Worm (Caenorhabditis elegans) whole organism, L1 larva: ENCODE results near the gene txt-10.

Experiments used
- C16A3.4 ChIP-seq: fragments of 150-350 bp; optimal IDR thresholded peaks from 2 replicates; lab custom pipeline; 2014; ENCODE audit warnings: missing biosample characterization, missing genetic modification characterization
- F16B12.6 ChIP-seq: fragments of 150-350 bp; optimal IDR thresholded peaks from 2 replicates; lab custom pipeline; 2014; ENCODE audit warnings: missing biosample characterization, missing genetic modification characterization
- Y116A8C.19 ChIP-seq: sonication (generic microtip); optimal IDR thresholded peaks from 2 replicates; lab custom pipeline; 2016; ENCODE audit warnings: missing compliant biosample characterization, missing genetic modification characterization, borderline replicate concordance
- ama-1 ChIP-seq: fragments of 150-350 bp; optimal IDR thresholded peaks from 2 replicates; lab custom pipeline; 2014
- blmp-1 ChIP-seq: fragments of 150-350 bp; optimal IDR thresholded peaks from 2 replicates; lab custom pipeline; 2014; ENCODE audit warnings: missing biosample characterization, missing genetic modification characterization
- ceh-88 ChIP-seq: fragments of 200-800 bp; sonication (Bioruptor generic); IDR thresholded peaks from 2 replicates; pipeline ENCODE4 v1.3.6; 2022; ENCODE audit warnings: missing genetic modification characterization, missing compliant biosample characterization
- ceh-90 ChIP-seq: sonication (generic microtip); optimal IDR thresholded peaks from 2 replicates; lab custom pipeline; 2016; ENCODE audit warnings: missing genetic modification characterization, missing compliant biosample characterization
- dpl-1 ChIP-seq, 3 experiments: fragments of 150-350 bp in 2 of 3; sonication (generic microtip) in 1 of 3; optimal IDR thresholded peaks; 2 replicates each; lab custom pipeline; 2014 to 2017; ENCODE audit warnings: missing biosample characterization in 3 of 3, missing genetic modification characterization in 3 of 3, missing genetic modification reagents in 3 of 3
- dsc-1 ChIP-seq: sonication (generic microtip); optimal IDR thresholded peaks from 2 replicates; lab custom pipeline; 2016; ENCODE audit warnings: mild to moderate bottlenecking, missing genetic modification characterization, missing compliant biosample characterization
- efl-3 ChIP-seq: fragments of 200-800 bp; sonication (Bioruptor generic); optimal IDR thresholded peaks from 2 replicates; lab custom pipeline; 2018; ENCODE audit warnings: mild to moderate bottlenecking, missing genetic modification characterization, missing compliant biosample characterization
- elt-2 ChIP-seq: sonication (generic microtip); optimal IDR thresholded peaks from 2 replicates; lab custom pipeline; 2016; ENCODE audit warnings: missing genetic modification characterization, mild to moderate bottlenecking, inconsistent platforms, missing compliant biosample characterization, missing genetic modification reagents
- elt-3 ChIP-seq, 6 experiments: fragments of 150-350 bp in 1 of 6; sonication (generic microtip); optimal IDR thresholded peaks; 2 replicates each; lab custom pipeline; 2017 to 2018; ENCODE audit warnings: missing biosample characterization in 6 of 6, missing genetic modification characterization in 6 of 6, inconsistent platforms in 1 of 6
- fkh-8 ChIP-seq: sonication (generic microtip); optimal IDR thresholded peaks from 2 replicates; lab custom pipeline; 2016; ENCODE audit warnings: mild to moderate bottlenecking, missing genetic modification characterization, missing compliant biosample characterization
- grh-1 ChIP-seq: fragments of 200-800 bp; sonication (Bioruptor generic); IDR thresholded peaks from 2 replicates; pipeline ENCODE4 v1.3.6; 2022; ENCODE audit warnings: missing genetic modification reagents, missing genetic modification characterization, missing compliant biosample characterization
- hlh-4 ChIP-seq: sonication (generic microtip); optimal IDR thresholded peaks from 2 replicates; lab custom pipeline; 2016; ENCODE audit warnings: mild to moderate bottlenecking, missing genetic modification characterization, missing compliant biosample characterization
- jun-1 ChIP-seq: fragments of 150-350 bp; optimal IDR thresholded peaks from 2 replicates; lab custom pipeline; 2014; ENCODE audit warnings: missing biosample characterization, missing genetic modification reagents, missing genetic modification characterization
- lin-14 ChIP-seq: fragments of 200-800 bp; sonication (Bioruptor generic); optimal IDR thresholded peaks from 2 replicates; lab custom pipeline; 2018; ENCODE audit warnings: mild to moderate bottlenecking, missing genetic modification characterization, moderate library complexity, missing compliant biosample characterization
- lin-15B ChIP-seq: fragments of 150-350 bp; sonication (generic microtip); optimal IDR thresholded peaks from 3 replicates; lab custom pipeline; 2014; ENCODE audit warnings: missing biosample characterization, missing genetic modification characterization
- lin-35 ChIP-seq, 2 experiments: fragments of 150-350 bp; optimal IDR thresholded peaks; 2 replicates each; lab custom pipeline; 2014; ENCODE audit warnings: missing biosample characterization in 2 of 2, missing genetic modification characterization in 2 of 2, missing genetic modification reagents in 2 of 2
- lsy-2 ChIP-seq, 2 experiments: fragments of 150-350 bp; optimal IDR thresholded peaks; 2 replicates each; lab custom pipeline; 2014; ENCODE audit warnings: missing biosample characterization in 2 of 2, missing genetic modification characterization in 2 of 2
- mab-9 ChIP-seq: fragments of 200-800 bp; sonication (Bioruptor generic); IDR thresholded peaks from 2 replicates; pipeline ENCODE4 v1.3.6; 2022; ENCODE audit warnings: missing genetic modification reagents, missing genetic modification characterization, missing compliant biosample characterization
- mdl-1 ChIP-seq, 2 experiments: fragments of 150-350 bp; optimal IDR thresholded peaks; 2 replicates each; lab custom pipeline; 2014 to 2017; ENCODE audit warnings: missing biosample characterization in 2 of 2, missing genetic modification characterization in 2 of 2, inconsistent platforms in 1 of 2
- mep-1 ChIP-seq: fragments of 150-350 bp; optimal IDR thresholded peaks from 2 replicates; lab custom pipeline; 2014; ENCODE audit warnings: missing biosample characterization, missing genetic modification characterization
- nhr-20 ChIP-seq: sonication (generic microtip); optimal IDR thresholded peaks from 2 replicates; lab custom pipeline; 2016; ENCODE audit warnings: mild to moderate bottlenecking, missing genetic modification characterization, missing compliant biosample characterization
- nhr-237 ChIP-seq: fragments of 150-350 bp; optimal IDR thresholded peaks from 2 replicates; lab custom pipeline; 2014; ENCODE audit warnings: missing biosample characterization, missing genetic modification characterization
- nhr-47 ChIP-seq: sonication (generic microtip); optimal IDR thresholded peaks from 2 replicates; lab custom pipeline; 2016; ENCODE audit warnings: mild to moderate bottlenecking, missing genetic modification characterization, moderate library complexity, missing compliant biosample characterization
- nhr-71 ChIP-seq: sonication (generic microtip); optimal IDR thresholded peaks from 2 replicates; lab custom pipeline; 2016; ENCODE audit warnings: mild to moderate bottlenecking, missing genetic modification characterization, moderate library complexity, missing compliant biosample characterization
- nhr-76 ChIP-seq: sonication (generic microtip); optimal IDR thresholded peaks from 2 replicates; lab custom pipeline; 2017; ENCODE audit warnings: missing biosample characterization, missing genetic modification characterization
- nhr-84 ChIP-seq: sonication (generic microtip); optimal IDR thresholded peaks from 2 replicates; lab custom pipeline; 2017; ENCODE audit warnings: missing biosample characterization, missing genetic modification characterization
- nhr-85 ChIP-seq: sonication (generic microtip); peaks from one replicate; lab custom pipeline; 2016; ENCODE audit warnings: missing genetic modification characterization, inconsistent platforms, missing compliant biosample characterization
- nhr-90 ChIP-seq: sonication (generic microtip); optimal IDR thresholded peaks from 2 replicates; lab custom pipeline; 2016; ENCODE audit warnings: mild to moderate bottlenecking, missing genetic modification characterization, missing compliant biosample characterization; ENCODE audit not compliant: poor library complexity
- pqm-1 ChIP-seq: sonication (generic microtip); optimal IDR thresholded peaks from 3 replicates; lab custom pipeline; 2017; ENCODE audit warnings: missing biosample characterization, missing genetic modification characterization
- rnt-1 ChIP-seq: sonication (generic microtip); optimal IDR thresholded peaks from 2 replicates; lab custom pipeline; 2016; ENCODE audit warnings: mild to moderate bottlenecking, missing genetic modification characterization, moderate library complexity, missing compliant biosample characterization
- skn-1 ChIP-seq: fragments of 150-350 bp; optimal IDR thresholded peaks from 2 replicates; lab custom pipeline; 2014; ENCODE audit warnings: missing biosample characterization, missing genetic modification characterization
- snpc-4 ChIP-seq: fragments of 150-350 bp; optimal IDR thresholded peaks from 2 replicates; lab custom pipeline; 2014; ENCODE audit warnings: missing biosample characterization, missing genetic modification characterization
- sox-4 ChIP-seq: sonication (generic microtip); optimal IDR thresholded peaks from 2 replicates; lab custom pipeline; 2016; ENCODE audit warnings: missing genetic modification characterization, missing compliant biosample characterization
- sptf-1 ChIP-seq: fragments of 150-350 bp; optimal IDR thresholded peaks from 2 replicates; lab custom pipeline; 2014; ENCODE audit warnings: missing biosample characterization, missing genetic modification characterization
- sup-37 ChIP-seq: fragments of 200-800 bp; sonication (Bioruptor generic); optimal IDR thresholded peaks from 2 replicates; lab custom pipeline; 2018; ENCODE audit warnings: mild to moderate bottlenecking, missing genetic modification characterization, missing compliant biosample characterization
- tlp-1 ChIP-seq: fragments of 150-350 bp; optimal IDR thresholded peaks from 2 replicates; lab custom pipeline; 2014; ENCODE audit warnings: missing biosample characterization, missing genetic modification characterization
- unc-30 ChIP-seq: sonication (generic microtip); optimal IDR thresholded peaks from 2 replicates; lab custom pipeline; 2017; ENCODE audit warnings: missing biosample characterization, missing genetic modification characterization
- unc-62 ChIP-seq: fragments of 150-350 bp; optimal IDR thresholded peaks from 2 replicates; lab custom pipeline; 2014; ENCODE audit warnings: missing biosample characterization, missing genetic modification reagents, missing genetic modification characterization
- unc-86 ChIP-seq: sonication (generic microtip); optimal IDR thresholded peaks from 2 replicates; lab custom pipeline; 2016; ENCODE audit warnings: missing genetic modification characterization, missing compliant biosample characterization
- unc-98 ChIP-seq: fragments of 200-800 bp; sonication (Bioruptor generic); IDR thresholded peaks from 2 replicates; pipeline ENCODE4 v1.3.6; 2022; ENCODE audit warnings: missing genetic modification characterization, missing compliant biosample characterization
- zip-4 ChIP-seq: fragments of 200-800 bp; sonication (Bioruptor generic); optimal IDR thresholded peaks from 2 replicates; lab custom pipeline; 2018; ENCODE audit warnings: mild to moderate bottlenecking, missing genetic modification characterization, moderate library complexity, missing compliant biosample characterization

txt-10 gene

ce11 chrV:10576319-10576718 is 43.7 kb upstream of the txt-10 start, which contains the start of gene vps-54:
Gene vps-54 (minus strand): TSS chrV:10576419.
- TF ChIP-seq unc-98 (GFP tag; lab: Robert Waterston, UW), result no peak
- no peak for TF ChIP-seq ceh-88
- TF ChIP-seq mep-1 (tag; lab: Kevin White, UChicago), result no peak
- no peak for TF ChIP-seq efl-3
- no peak for TF ChIP-seq dpl-1 (GFP tag; optimal IDR thresholded peaks at IDR 0.05; lab: Kevin White, UChicago)
- TF ChIP-seq nhr-90 (tag; lab: Kevin White, UChicago), result no peak
- no peak for TF ChIP-seq mdl-1 (tag; optimal IDR thresholded peaks at IDR 0.05; lab: Kevin White, UChicago)
- TF ChIP-seq jun-1 (tag; lab: Kevin White, UChicago), result no peak
- TF ChIP-seq nhr-20 (tag; lab: Kevin White, UChicago), result no peak
- no peak for TF ChIP-seq zip-4
- no peak for TF ChIP-seq fkh-8 (tag; lab: Kevin White, UChicago)
- no peak for TF ChIP-seq Y116A8C.19 (tag; lab: Kevin White, UChicago)
- TF ChIP-seq nhr-71 (tag; lab: Kevin White, UChicago), result no peak
- TF ChIP-seq elt-2, result no peak
- no peak for TF ChIP-seq nhr-237 (tag; lab: Kevin White, UChicago)
- TF ChIP-seq tlp-1 (tag; lab: Kevin White, UChicago), result no peak
- no peak for TF ChIP-seq pqm-1 (tag; lab: Kevin White, UChicago)
- no peak for TF ChIP-seq ama-1 (lab: Kevin White, UChicago)
- TF ChIP-seq sup-37 (GFP tag; lab: Kevin White, UChicago), result no peak

- TF ChIP-seq zip-4, result no peak
- peak; percentile 5 for TF ChIP-seq blmp-1
Observed at ce11 chrV:10574197-10574596, 41.6 kb upstream of the txt-10 start.

ce11 chrV:10572614-10573013 is 40.0 kb upstream of the txt-10 start, which contains the start of gene del-6:
Gene del-6 (plus strand): TSS chrV:10572914.
- TF ChIP-seq ceh-88 (no peak), F16B12.6 (tag; lab: Kevin White, UChicago) (no peak), mab-9 (GFP tag; lab: Robert Waterston, UW) (no peak), sptf-1 (no peak), sox-4 (tag; lab: Kevin White, UChicago) (no peak), ceh-90 (tag; lab: Kevin White, UChicago) (no peak), efl-3 (no peak), pqm-1 (tag; lab: Kevin White, UChicago) (no peak), unc-86 (tag; lab: Kevin White, UChicago) (no peak)
- TF ChIP-seq, all 84 proteins: peak for 0

DNA sequence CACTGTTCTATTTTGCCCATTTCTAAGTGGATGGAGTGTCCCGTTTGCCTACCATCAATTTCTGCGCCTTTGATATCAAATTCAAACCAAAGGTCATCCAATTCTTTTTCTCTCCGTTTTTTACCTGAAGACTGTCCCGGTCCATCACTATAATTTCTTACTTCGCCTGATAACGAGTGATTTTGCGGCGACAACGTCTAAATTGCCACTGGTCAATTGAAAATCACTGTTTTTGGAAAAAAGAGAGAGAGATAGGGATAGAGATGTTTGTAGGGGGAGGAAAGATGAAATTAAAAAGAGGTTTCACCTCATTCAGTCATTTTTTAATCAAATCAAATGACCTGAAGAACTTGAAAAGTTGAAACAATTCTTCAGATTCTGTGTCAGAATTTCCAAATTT is 38.9 kb upstream of the txt-10 start:
- TF ChIP-seq hlh-4 (tag; lab: Kevin White, UChicago), result no peak
- no peak for TF ChIP-seq nhr-84 (tag; lab: Kevin White, UChicago)
- peak; percentile 76 for TF ChIP-seq nhr-85 (tag; lab: Kevin White, UChicago)
- TF ChIP-seq elt-3 (tag; optimal IDR thresholded peaks at IDR 0.05; lab: Kevin White, UChicago), result peak in 2 of 6 experiments; percentile 44 to 65
- TF ChIP-seq grh-1 (GFP tag; lab: Robert Waterston, UW), result no peak
- TF ChIP-seq fkh-8 (tag; lab: Kevin White, UChicago), result no peak
- peak; percentile 59 for TF ChIP-seq lin-14 (GFP tag; lab: Kevin White, UChicago)
- no peak for TF ChIP-seq snpc-4 (tag; lab: Kevin White, UChicago)
- TF ChIP-seq tlp-1 (tag; lab: Kevin White, UChicago), result no peak
- TF ChIP-seq nhr-71 (tag; lab: Kevin White, UChicago), result no peak
- no peak for TF ChIP-seq nhr-90 (tag; lab: Kevin White, UChicago)
- TF ChIP-seq rnt-1, result no peak
- no peak for TF ChIP-seq C16A3.4 (tag; lab: Kevin White, UChicago)
- no peak for TF ChIP-seq lin-15B (tag; lab: Kevin White, UChicago)
- no peak for TF ChIP-seq dsc-1 (tag; lab: Kevin White, UChicago)
- no peak for TF ChIP-seq skn-1 (tag; lab: Kevin White, UChicago)
- TF ChIP-seq nhr-20 (tag; lab: Kevin White, UChicago), result peak; percentile 2
- no peak for TF ChIP-seq unc-62 (GFP tag; lab: Kevin White, UChicago)
- no peak for TF ChIP-seq unc-30 (tag; lab: Kevin White, UChicago)
- TF ChIP-seq mab-9 (GFP tag; lab: Robert Waterston, UW), result no peak
- TF ChIP-seq blmp-1, result peak; percentile 70
- peak in 1 of 2 experiments; percentile 18 for TF ChIP-seq lin-35 (GFP tag; optimal IDR thresholded peaks at IDR 0.05; lab: Kevin White, UChicago)
- peak in 1 of 2 experiments; percentile 2 for TF ChIP-seq lsy-2 (tag; optimal IDR thresholded peaks at IDR 0.05; lab: Kevin White, UChicago)
- no peak for TF ChIP-seq nhr-47
- no peak for TF ChIP-seq nhr-76
- TF ChIP-seq, all 84 proteins: peak for 7
